Fruit fly (Drosophila melanogaster) whole organism, wandering third instar larva: ENCODE data around the gene CG34178.

ENCODE experiments used
- CG32264 ChIP-seq: fragments of 200-800 bp; sonication (Bioruptor generic); optimal IDR thresholded peaks from 2 replicates; lab custom pipeline; 2016; ENCODE audit warnings: missing biosample characterization, missing genetic modification characterization
- CG9705 ChIP-seq: fragments of 200-800 bp; sonication (Bioruptor generic); optimal IDR thresholded peaks from 2 replicates; lab custom pipeline; 2018; ENCODE audit warnings: missing biosample characterization, mild to moderate bottlenecking, missing genetic modification characterization
- Hr78 ChIP-seq: fragments of >200 bp; optimal IDR thresholded peaks from 2 replicates; lab custom pipeline; 2017; ENCODE audit warnings: missing biosample characterization, missing genetic modification characterization
- Myc ChIP-seq: fragments of >200 bp; optimal IDR thresholded peaks from 2 replicates; lab custom pipeline; 2017
- N ChIP-seq: fragments of >200 bp; optimal IDR thresholded peaks from 2 replicates; lab custom pipeline; 2018; ENCODE audit warnings: missing biosample characterization, missing external identifiers, missing genetic modification characterization
- Vsx2 ChIP-seq: fragments of 200-300, 225-300 bp; sonication (Bioruptor generic); optimal IDR thresholded peaks from 2 replicates; lab custom pipeline; 2018; ENCODE audit warnings: missing biosample characterization, missing genetic modification characterization; ENCODE audit not compliant: partially characterized antibody
- br ChIP-seq: fragments of 200-800 bp; sonication (Bioruptor generic); optimal IDR thresholded peaks from 2 replicates; lab custom pipeline; 2016; ENCODE audit warnings: missing biosample characterization, missing genetic modification characterization
- dl ChIP-seq, 2 experiments: fragments of 175-275, 200-275 bp in 1 of 2; fragments of 200-275 bp in 1 of 2; sonication (Bioruptor generic); optimal IDR thresholded peaks; lab custom pipeline; 2018; ENCODE audit warnings: mild to moderate bottlenecking in 2 of 2, missing biosample characterization in 2 of 2, missing genetic modification characterization in 2 of 2, moderate library complexity in 2 of 2; ENCODE audit not compliant: partially characterized antibody in 2 of 2, insufficient read depth in 1 of 2
- dsf ChIP-seq: sonication (Bioruptor generic); optimal IDR thresholded peaks from 2 replicates; lab custom pipeline; 2016; ENCODE audit warnings: missing biosample characterization, missing genetic modification characterization, borderline replicate concordance
- foxo ChIP-seq, 2 experiments: fragments of 200-800 bp; sonication (Bioruptor generic); optimal IDR thresholded peaks; 2 replicates in 1 of 2; 3 replicates in 1 of 2; lab custom pipeline; 2016 to 2017; ENCODE audit warnings: missing biosample characterization in 2 of 2, missing genetic modification characterization in 2 of 2
- pan ChIP-seq: fragments of >200 bp; optimal IDR thresholded peaks from 2 replicates; lab custom pipeline; 2017
- psq ChIP-seq: fragments of 200-800 bp; sonication (Bioruptor generic); optimal IDR thresholded peaks from 3 replicates; lab custom pipeline; 2017; ENCODE audit warnings: missing biosample characterization, mild to moderate bottlenecking, missing genetic modification characterization, moderate library complexity

DNA sequence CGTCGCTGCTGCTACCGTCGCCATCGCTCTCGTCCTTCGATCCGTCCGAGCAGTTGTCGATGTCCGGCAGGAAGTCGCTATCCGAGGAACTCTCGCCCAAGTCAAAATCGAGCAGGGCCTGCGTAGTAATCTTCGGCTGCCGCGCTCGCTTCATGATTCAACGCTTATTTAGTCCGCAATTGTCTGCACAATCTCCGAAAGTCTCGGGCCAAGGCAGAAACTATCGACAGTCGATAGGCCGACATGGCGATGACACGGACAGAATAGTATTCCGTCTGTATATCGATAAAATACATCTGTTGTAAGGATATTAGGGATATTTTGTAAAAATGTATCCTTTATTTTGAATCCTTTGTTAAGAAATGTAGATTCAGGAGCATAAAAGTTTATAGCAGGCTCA is 19.1 kb downstream of the CG34178 start, which contains the start of gene CG15439:
- no peak for TF ChIP-seq psq (GFP tag; lab: Kevin White, UChicago)
- TF ChIP-seq Myc, result no peak
- no peak for TF ChIP-seq pan (lab: Kevin White, UChicago)
- TF ChIP-seq dsf (GFP tag; lab: Kevin White, UChicago), result no peak
- TF ChIP-seq Vsx2 (GFP tag; lab: Kevin White, UChicago), result no peak
- no peak for TF ChIP-seq foxo (GFP tag; optimal IDR thresholded peaks at IDR 0.05; lab: Kevin White, UChicago)
- TF ChIP-seq CG32264 (GFP tag; lab: Kevin White, UChicago), result no peak
- TF ChIP-seq N, result no peak
- TF ChIP-seq br (GFP tag; lab: Kevin White, UChicago), result no peak
- TF ChIP-seq dl (GFP tag; optimal IDR thresholded peaks at IDR 0.05; lab: Kevin White, UChicago; ENCODE audit: insufficient read depth in 1 of 2, partially characterized antibody in 2 of 2), result no peak
- no peak for TF ChIP-seq Hr78 (GFP tag; lab: Kevin White, UChicago)
- TF ChIP-seq CG9705 (GFP tag; lab: Kevin White, UChicago), result no peak
